Worm (Caenorhabditis elegans) whole organism, late embryonic: Measurements from ENCODE around the gene F35A5.5.

Experiments
- C08G9.2 ChIP-seq: sonication (generic microtip); optimal IDR thresholded peaks from 2 replicates; lab custom pipeline; 2016; ENCODE audit warnings: mild to moderate bottlenecking, missing genetic modification characterization, moderate library complexity, missing compliant biosample characterization
- C38D4.7 ChIP-seq: fragments of 200-800 bp; sonication (Bioruptor generic); optimal IDR thresholded peaks from 2 replicates; lab custom pipeline; 2018; ENCODE audit warnings: mild to moderate bottlenecking, missing genetic modification characterization, moderate library complexity, missing compliant biosample characterization
- F13H6.1 ChIP-seq: sonication (generic microtip); optimal IDR thresholded peaks from 2 replicates; lab custom pipeline; 2016; ENCODE audit warnings: missing genetic modification characterization, missing compliant biosample characterization
- K02D7.2 ChIP-seq: sonication (generic microtip); optimal IDR thresholded peaks from 2 replicates; lab custom pipeline; 2017; ENCODE audit warnings: mild to moderate bottlenecking, missing genetic modification characterization, missing compliant biosample characterization
- ama-1 ChIP-seq: fragments of 150-350 bp; optimal IDR thresholded peaks from 2 replicates; lab custom pipeline; 2014
- ceh-14 ChIP-seq: sonication (generic microtip); optimal IDR thresholded peaks from 2 replicates; lab custom pipeline; 2016; ENCODE audit warnings: missing genotype, missing genetic modification characterization, missing compliant biosample characterization
- ceh-19 ChIP-seq: fragments of 200-800 bp; sonication (Bioruptor generic); optimal IDR thresholded peaks from 2 replicates; lab custom pipeline; 2018; ENCODE audit warnings: mild to moderate bottlenecking, missing genetic modification characterization, missing compliant biosample characterization
- ceh-30 ChIP-seq: fragments of 150-350 bp; optimal IDR thresholded peaks from 2 replicates; lab custom pipeline; 2014; ENCODE audit warnings: missing biosample characterization, missing genetic modification characterization
- ceh-31 ChIP-seq: sonication (generic microtip); optimal IDR thresholded peaks from 2 replicates; lab custom pipeline; 2016; ENCODE audit warnings: missing genetic modification characterization, missing compliant biosample characterization
- ceh-48 ChIP-seq: sonication (generic microtip); optimal IDR thresholded peaks from 2 replicates; lab custom pipeline; 2016; ENCODE audit warnings: missing genetic modification characterization, inconsistent platforms, missing compliant biosample characterization
- ceh-6 ChIP-seq: fragments of 200-800 bp; sonication (Bioruptor generic); optimal IDR thresholded peaks from 2 replicates; lab custom pipeline; 2018; ENCODE audit warnings: mild to moderate bottlenecking, missing genetic modification characterization, missing compliant biosample characterization
- dmd-4 ChIP-seq: sonication (generic microtip); optimal IDR thresholded peaks from 2 replicates; lab custom pipeline; 2016; ENCODE audit warnings: borderline replicate concordance, missing genetic modification characterization, missing compliant biosample characterization
- elt-2 ChIP-seq: sonication (generic microtip); optimal IDR thresholded peaks from 2 replicates; lab custom pipeline; 2016; ENCODE audit warnings: missing genetic modification reagents, missing genetic modification characterization, missing compliant biosample characterization
- ets-4 ChIP-seq: sonication (generic microtip); optimal IDR thresholded peaks from 2 replicates; lab custom pipeline; 2016; ENCODE audit warnings: missing genetic modification characterization, missing compliant biosample characterization
- eyg-1 ChIP-seq: sonication (generic microtip); optimal IDR thresholded peaks from 2 replicates; lab custom pipeline; 2016; ENCODE audit warnings: missing genotype, missing genetic modification characterization, missing compliant biosample characterization
- fkh-10 ChIP-seq: fragments of 150-350 bp; optimal IDR thresholded peaks from 2 replicates; lab custom pipeline; 2014; ENCODE audit warnings: missing biosample characterization, missing genetic modification reagents, missing genetic modification characterization
- fkh-6 ChIP-seq: sonication (generic microtip); optimal IDR thresholded peaks from 2 replicates; lab custom pipeline; 2016; ENCODE audit warnings: missing genetic modification characterization, missing compliant biosample characterization
- hlh-13 ChIP-seq: fragments of 200-800 bp; sonication (Bioruptor generic); optimal IDR thresholded peaks from 2 replicates; lab custom pipeline; 2018; ENCODE audit warnings: mild to moderate bottlenecking, missing genetic modification characterization, missing compliant biosample characterization
- hlh-6 ChIP-seq: sonication (generic microtip); optimal IDR thresholded peaks from 2 replicates; lab custom pipeline; 2016; ENCODE audit warnings: missing genotype, missing genetic modification characterization, missing compliant biosample characterization
- hlh-8 ChIP-seq: sonication (generic microtip); optimal IDR thresholded peaks from 2 replicates; lab custom pipeline; 2016; ENCODE audit warnings: missing genotype, missing genetic modification characterization, missing compliant biosample characterization
- lin-11 ChIP-seq: fragments of 200-800 bp; sonication (Bioruptor generic); optimal IDR thresholded peaks from 2 replicates; lab custom pipeline; 2018; ENCODE audit warnings: mild to moderate bottlenecking, missing genetic modification characterization, missing compliant biosample characterization
- madf-2 ChIP-seq: sonication (generic microtip); optimal IDR thresholded peaks from 2 replicates; lab custom pipeline; 2017; ENCODE audit warnings: missing genetic modification characterization, missing compliant biosample characterization
- mec-3 ChIP-seq: sonication (generic microtip); optimal IDR thresholded peaks from 2 replicates; lab custom pipeline; 2016; ENCODE audit warnings: borderline replicate concordance, missing genetic modification characterization, missing compliant biosample characterization
- nfya-1 ChIP-seq: sonication (generic microtip); optimal IDR thresholded peaks from 2 replicates; lab custom pipeline; 2017; ENCODE audit warnings: missing genetic modification characterization, mild to moderate bottlenecking, missing compliant biosample characterization, antibody characterized with exemption, moderate library complexity
- nhr-11 ChIP-seq: fragments of 150-350 bp; optimal IDR thresholded peaks from 2 replicates; lab custom pipeline; 2014; ENCODE audit warnings: missing biosample characterization, missing genetic modification characterization
- nhr-232 ChIP-seq: sonication (generic microtip); optimal IDR thresholded peaks from 2 replicates; lab custom pipeline; 2016; ENCODE audit warnings: missing genetic modification characterization, missing compliant biosample characterization
- pag-3 ChIP-seq: sonication (generic microtip); optimal IDR thresholded peaks from 2 replicates; lab custom pipeline; 2016; ENCODE audit warnings: missing compliant biosample characterization, missing genetic modification characterization, borderline replicate concordance
- pat-9 ChIP-seq: fragments of 200-800 bp; sonication (Bioruptor generic); optimal IDR thresholded peaks from 2 replicates; lab custom pipeline; 2018; ENCODE audit warnings: mild to moderate bottlenecking, missing genetic modification characterization, moderate library complexity, missing compliant biosample characterization
- pha-2 ChIP-seq: sonication (generic microtip); optimal IDR thresholded peaks from 2 replicates; lab custom pipeline; 2017; ENCODE audit warnings: mild to moderate bottlenecking, missing genetic modification characterization, missing compliant biosample characterization
- pha-4 ChIP-seq: fragments of 150-350 bp; optimal IDR thresholded peaks from 2 replicates; lab custom pipeline; 2018; ENCODE audit warnings: missing biosample characterization, missing genetic modification reagents, missing genetic modification characterization
- pqm-1 ChIP-seq: sonication (generic microtip); optimal IDR thresholded peaks from 2 replicates; lab custom pipeline; 2016; ENCODE audit warnings: missing genetic modification characterization, missing compliant biosample characterization
- ref-2 ChIP-seq: sonication (generic microtip); optimal IDR thresholded peaks from 2 replicates; lab custom pipeline; 2016; ENCODE audit warnings: missing genetic modification characterization, missing compliant biosample characterization
- rnt-1 ChIP-seq: sonication (generic microtip); optimal IDR thresholded peaks from 2 replicates; lab custom pipeline; 2016; ENCODE audit warnings: missing genetic modification characterization, missing compliant biosample characterization
- syd-9 ChIP-seq: sonication (generic microtip); optimal IDR thresholded peaks from 2 replicates; lab custom pipeline; 2016; ENCODE audit warnings: mild to moderate bottlenecking, missing genetic modification characterization, moderate library complexity, missing compliant biosample characterization
- tbx-7 ChIP-seq: sonication (generic microtip); optimal IDR thresholded peaks from 2 replicates; lab custom pipeline; 2016; ENCODE audit warnings: missing genotype, missing genetic modification characterization, missing compliant biosample characterization
- unc-3 ChIP-seq, 2 experiments: fragments of 200-800 bp in 1 of 2; sonication (Bioruptor generic) in 1 of 2; sonication (generic microtip) in 1 of 2; conservative IDR thresholded peaks in 1 of 2; optimal IDR thresholded peaks in 1 of 2; 2 replicates each; pipeline versions ENCODE4 v1.3.6 to Lab custom; 2016 to 2022; ENCODE audit warnings: missing compliant biosample characterization in 2 of 2, missing genetic modification characterization in 2 of 2, missing genetic modification reagents in 1 of 2
- unc-42 ChIP-seq: sonication (generic microtip); optimal IDR thresholded peaks from 2 replicates; lab custom pipeline; 2016; ENCODE audit warnings: missing genotype, missing genetic modification characterization, missing compliant biosample characterization
- ztf-16 ChIP-seq: sonication (generic microtip); optimal IDR thresholded peaks from 2 replicates; lab custom pipeline; 2017; ENCODE audit warnings: missing genetic modification characterization, missing compliant biosample characterization

Gene F35A5.5

DNA sequence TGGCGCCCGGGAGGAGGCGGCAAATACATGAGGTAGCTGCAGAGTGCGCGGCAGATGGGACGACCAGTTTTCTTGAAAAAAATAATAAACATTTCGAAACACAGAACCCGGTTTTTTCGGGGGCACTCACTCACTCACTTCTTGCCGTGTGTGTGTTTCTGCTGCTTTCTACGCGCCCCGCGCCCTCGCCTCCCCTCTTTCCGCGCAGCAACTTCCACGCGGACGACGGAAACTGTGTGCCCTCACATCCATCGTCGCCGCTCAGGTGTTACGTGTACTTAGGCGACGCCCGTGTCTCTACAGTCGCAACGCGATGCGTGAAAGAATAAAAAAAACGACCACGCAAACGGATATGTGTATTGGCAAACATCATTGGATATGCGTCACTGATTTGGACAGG lies 28.9 kb upstream of the F35A5.5 start:
- TF ChIP-seq ets-4 (tag; lab: Kevin White, UChicago) = peak; percentile 55
- no peak for TF ChIP-seq ceh-31
- TF ChIP-seq ceh-30 (tag; lab: Kevin White, UChicago) = no peak
- TF ChIP-seq nhr-232 (tag; lab: Kevin White, UChicago) = no peak
- TF ChIP-seq eyg-1 (tag; lab: Kevin White, UChicago) = no peak
- no peak for TF ChIP-seq hlh-8
- TF ChIP-seq F13H6.1 = peak; percentile 8
- TF ChIP-seq fkh-10 (GFP tag; lab: Kevin White, UChicago) = no peak
- peak; percentile 46 for TF ChIP-seq hlh-6
- peak; percentile 22 for TF ChIP-seq ceh-14 (tag; lab: Kevin White, UChicago)
- no peak for TF ChIP-seq K02D7.2 (tag; lab: Kevin White, UChicago)
- TF ChIP-seq pat-9 (tag; lab: Kevin White, UChicago) = no peak
- no peak for TF ChIP-seq tbx-7 (tag; lab: Kevin White, UChicago)
- no peak for TF ChIP-seq nhr-11 (tag; lab: Kevin White, UChicago)
- TF ChIP-seq dmd-4 (tag; lab: Kevin White, UChicago) = no peak
- no peak for TF ChIP-seq syd-9 (tag; lab: Kevin White, UChicago)

DNA sequence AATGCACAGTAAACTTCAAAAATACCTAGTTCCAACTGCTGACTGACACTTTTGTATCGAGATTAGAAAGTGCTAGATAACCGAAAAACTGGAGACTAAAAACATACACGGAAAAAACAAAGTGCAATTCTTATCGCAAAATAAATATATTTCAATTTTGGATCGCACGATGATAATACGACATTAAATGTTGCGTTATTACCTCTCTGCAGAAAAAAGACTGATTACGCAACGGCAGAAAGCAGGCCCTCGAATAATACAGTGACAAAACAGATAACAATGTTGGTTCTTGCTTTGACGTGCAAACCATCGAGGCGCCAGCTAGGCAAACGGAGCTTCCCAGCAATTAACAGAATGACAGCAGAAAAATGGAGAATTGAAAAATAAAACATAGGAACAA lies 28.3 kb upstream of the F35A5.5 start:
- peak; percentile 91 for TF ChIP-seq elt-2
- TF ChIP-seq pha-2 (tag; lab: Kevin White, UChicago) = no peak
- no peak for TF ChIP-seq pqm-1 (tag; lab: Kevin White, UChicago)

DNA sequence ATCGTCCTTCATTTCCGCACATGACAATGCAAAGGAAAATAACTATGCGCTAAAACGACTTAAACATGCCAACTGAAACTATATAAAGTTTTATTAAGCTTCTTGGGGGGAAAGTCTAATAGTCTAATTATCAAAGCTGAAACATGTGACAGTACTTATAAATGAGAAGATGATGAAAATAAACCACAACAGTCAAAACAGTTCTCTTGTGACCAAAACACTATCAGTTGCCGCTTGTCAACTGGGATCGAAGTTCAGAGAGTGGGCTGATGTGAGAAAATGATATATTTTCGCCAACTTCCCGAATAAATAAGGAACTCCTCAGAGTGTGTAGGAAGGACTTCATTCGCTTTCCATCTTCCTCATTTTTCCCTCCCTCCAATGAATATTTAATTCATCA lies 26.5 kb upstream of the F35A5.5 start:
- TF ChIP-seq nhr-11 (tag; lab: Kevin White, UChicago) = no peak
- TF ChIP-seq ama-1 (lab: Kevin White, UChicago) = no peak
- TF ChIP-seq ceh-6 (GFP tag; lab: Kevin White, UChicago) = no peak
- no peak for TF ChIP-seq pag-3 (tag; lab: Kevin White, UChicago)
- TF ChIP-seq unc-3 (GFP tag; conservative IDR thresholded peaks at IDR 0.05; lab: Robert Waterston, UW) = no peak
- no peak for TF ChIP-seq unc-3 (tag; optimal IDR thresholded peaks at IDR 0.05; lab: Kevin White, UChicago)
- TF ChIP-seq elt-2 = no peak
- no peak for TF ChIP-seq nfya-1
- no peak for TF ChIP-seq pha-4 (tag; lab: Kevin White, UChicago)

DNA sequence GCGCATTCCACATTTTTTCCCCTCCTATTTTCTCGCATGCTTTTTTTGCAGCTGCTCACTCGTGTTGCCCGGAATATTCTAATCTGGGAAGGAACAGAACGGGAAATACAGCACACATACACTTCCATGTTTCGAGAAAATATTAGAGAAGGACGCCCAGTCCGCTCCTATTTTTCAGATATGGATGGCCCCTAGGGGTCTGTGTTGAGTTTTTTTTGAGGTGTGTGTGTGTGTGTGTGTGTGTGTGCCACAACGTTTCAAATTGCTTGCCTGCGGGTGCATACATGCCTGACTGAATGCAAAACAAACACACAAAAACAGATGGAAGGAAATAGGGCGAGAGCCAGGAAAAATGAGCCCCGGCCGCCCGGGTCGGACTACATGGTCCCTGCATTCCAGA lies 26.1 kb upstream of the F35A5.5 start:
- TF ChIP-seq madf-2 (tag; lab: Kevin White, UChicago) (no peak), mec-3 (tag; lab: Kevin White, UChicago) (no peak), ceh-19 (GFP tag; lab: Kevin White, UChicago) (no peak), rnt-1 (tag; lab: Kevin White, UChicago) (no peak), pha-2 (tag; lab: Kevin White, UChicago) (no peak), ceh-6 (GFP tag; lab: Kevin White, UChicago) (no peak), elt-2 (no peak)

DNA sequence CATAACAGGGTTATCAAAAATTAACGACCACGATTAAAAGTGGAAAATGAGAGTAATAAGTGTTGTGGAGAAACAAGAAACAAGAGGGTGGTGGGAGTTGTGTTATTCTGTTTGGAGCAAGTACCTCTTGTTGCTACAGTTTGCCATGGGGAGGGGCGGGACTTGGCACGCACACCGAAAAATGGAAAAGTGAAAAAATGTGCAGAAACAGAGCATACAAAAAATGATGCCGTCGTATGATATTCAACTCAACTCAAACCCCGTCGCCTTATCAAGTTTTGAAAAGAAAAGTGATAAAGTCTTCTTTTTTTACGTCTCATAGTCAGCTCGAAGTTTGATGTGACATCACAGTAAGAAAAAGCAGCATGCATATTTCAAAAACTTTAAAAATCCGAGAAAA lies 25.1 kb upstream of the F35A5.5 start:
- TF ChIP-seq C08G9.2 (tag; lab: Kevin White, UChicago) (no peak), lin-11 (tag; lab: Kevin White, UChicago) (no peak), fkh-6 (tag; lab: Kevin White, UChicago) (no peak), unc-42 (tag; lab: Kevin White, UChicago) (no peak), ref-2 (tag; lab: Kevin White, UChicago) (no peak), C38D4.7 (no peak), hlh-13 (GFP tag; lab: Kevin White, UChicago) (no peak), dmd-4 (tag; lab: Kevin White, UChicago) (no peak), ceh-19 (GFP tag; lab: Kevin White, UChicago) (no peak), ceh-48 (tag; lab: Kevin White, UChicago) (no peak), ztf-16 (tag; lab: Kevin White, UChicago) (no peak)
- TF ChIP-seq, all 69 proteins: peak for 0
